Worm (Caenorhabditis elegans) whole organism, L1 larva: ENCODE data around the gene oma-1.

Experiments used
- C04F5.9 ChIP-seq: sonication (generic microtip); optimal IDR thresholded peaks from 2 replicates; lab custom pipeline; 2016; ENCODE audit warnings: missing genetic modification characterization, missing compliant biosample characterization
- C16A3.4 ChIP-seq: fragments of 150-350 bp; optimal IDR thresholded peaks from 2 replicates; lab custom pipeline; 2014; ENCODE audit warnings: missing biosample characterization, missing genetic modification characterization
- blmp-1 ChIP-seq: fragments of 150-350 bp; optimal IDR thresholded peaks from 2 replicates; lab custom pipeline; 2014; ENCODE audit warnings: missing biosample characterization, missing genetic modification characterization
- ceh-90 ChIP-seq: sonication (generic microtip); optimal IDR thresholded peaks from 2 replicates; lab custom pipeline; 2016; ENCODE audit warnings: missing genetic modification characterization, missing compliant biosample characterization
- dsc-1 ChIP-seq: sonication (generic microtip); optimal IDR thresholded peaks from 2 replicates; lab custom pipeline; 2016; ENCODE audit warnings: mild to moderate bottlenecking, missing genetic modification characterization, missing compliant biosample characterization
- efl-1 ChIP-seq, 4 experiments: fragments of 150-350 bp; optimal IDR thresholded peaks in 3 of 4; peaks in 1 of 4; 1 replicate in 1 of 4; 2 replicates in 3 of 4; lab custom pipeline; 2014; ENCODE audit warnings: missing biosample characterization in 2 of 4, missing genetic modification characterization in 2 of 4, missing genetic modification reagents in 2 of 4
- elt-2 ChIP-seq: sonication (generic microtip); optimal IDR thresholded peaks from 2 replicates; lab custom pipeline; 2016; ENCODE audit warnings: missing genetic modification characterization, mild to moderate bottlenecking, inconsistent platforms, missing compliant biosample characterization, missing genetic modification reagents
- ets-5 ChIP-seq: fragments of 200-800 bp; sonication (Bioruptor generic); IDR thresholded peaks from 2 replicates; pipeline ENCODE4 v1.3.6; 2022; ENCODE audit warnings: missing genetic modification characterization, missing compliant biosample characterization
- fkh-8 ChIP-seq: sonication (generic microtip); optimal IDR thresholded peaks from 2 replicates; lab custom pipeline; 2016; ENCODE audit warnings: mild to moderate bottlenecking, missing genetic modification characterization, missing compliant biosample characterization
- fos-1 ChIP-seq: fragments of 150-350 bp; optimal IDR thresholded peaks from 2 replicates; lab custom pipeline; 2014; ENCODE audit warnings: missing biosample characterization, missing genetic modification characterization
- hlh-17 ChIP-seq: fragments of 200-800 bp; sonication (Bioruptor generic); optimal IDR thresholded peaks from 2 replicates; lab custom pipeline; 2018; ENCODE audit warnings: missing genetic modification characterization, mild to moderate bottlenecking, missing compliant biosample characterization, moderate library complexity, borderline replicate concordance
- irx-1 ChIP-seq: sonication (generic microtip); optimal IDR thresholded peaks from 2 replicates; lab custom pipeline; 2016; ENCODE audit warnings: missing genetic modification characterization, missing compliant biosample characterization
- jun-1 ChIP-seq: fragments of 150-350 bp; optimal IDR thresholded peaks from 2 replicates; lab custom pipeline; 2014; ENCODE audit warnings: missing biosample characterization, missing genetic modification reagents, missing genetic modification characterization
- lin-39 ChIP-seq: fragments of 150-350 bp; optimal IDR thresholded peaks from 2 replicates; lab custom pipeline; 2014; ENCODE audit warnings: missing biosample characterization, missing genetic modification reagents, missing genetic modification characterization
- lsy-2 ChIP-seq, 2 experiments: fragments of 150-350 bp; optimal IDR thresholded peaks; 2 replicates each; lab custom pipeline; 2014; ENCODE audit warnings: missing biosample characterization in 2 of 2, missing genetic modification characterization in 2 of 2
- mab-9 ChIP-seq: fragments of 200-800 bp; sonication (Bioruptor generic); IDR thresholded peaks from 2 replicates; pipeline ENCODE4 v1.3.6; 2022; ENCODE audit warnings: missing genetic modification reagents, missing genetic modification characterization, missing compliant biosample characterization
- mdl-1 ChIP-seq, 2 experiments: fragments of 150-350 bp; optimal IDR thresholded peaks; 2 replicates each; lab custom pipeline; 2014 to 2017; ENCODE audit warnings: missing biosample characterization in 2 of 2, missing genetic modification characterization in 2 of 2, inconsistent platforms in 1 of 2
- mef-2 ChIP-seq: fragments of 150-350 bp; optimal IDR thresholded peaks from 2 replicates; lab custom pipeline; 2014; ENCODE audit warnings: missing biosample characterization, missing genetic modification characterization
- mep-1 ChIP-seq: fragments of 150-350 bp; optimal IDR thresholded peaks from 2 replicates; lab custom pipeline; 2014; ENCODE audit warnings: missing biosample characterization, missing genetic modification characterization
- nhr-12 ChIP-seq: sonication (generic microtip); optimal IDR thresholded peaks from 2 replicates; lab custom pipeline; 2017; ENCODE audit warnings: missing biosample characterization, missing genetic modification characterization
- nhr-20 ChIP-seq: sonication (generic microtip); optimal IDR thresholded peaks from 2 replicates; lab custom pipeline; 2016; ENCODE audit warnings: mild to moderate bottlenecking, missing genetic modification characterization, missing compliant biosample characterization
- nhr-237 ChIP-seq: fragments of 150-350 bp; optimal IDR thresholded peaks from 2 replicates; lab custom pipeline; 2014; ENCODE audit warnings: missing biosample characterization, missing genetic modification characterization
- nhr-71 ChIP-seq: sonication (generic microtip); optimal IDR thresholded peaks from 2 replicates; lab custom pipeline; 2016; ENCODE audit warnings: mild to moderate bottlenecking, missing genetic modification characterization, moderate library complexity, missing compliant biosample characterization
- nhr-84 ChIP-seq: sonication (generic microtip); optimal IDR thresholded peaks from 2 replicates; lab custom pipeline; 2017; ENCODE audit warnings: missing biosample characterization, missing genetic modification characterization
- nhr-90 ChIP-seq: sonication (generic microtip); optimal IDR thresholded peaks from 2 replicates; lab custom pipeline; 2016; ENCODE audit warnings: mild to moderate bottlenecking, missing genetic modification characterization, missing compliant biosample characterization; ENCODE audit not compliant: poor library complexity
- pag-3 ChIP-seq: sonication (generic microtip); optimal IDR thresholded peaks from 2 replicates; lab custom pipeline; 2017; ENCODE audit warnings: missing genetic modification characterization, mild to moderate bottlenecking, missing compliant biosample characterization, antibody characterized with exemption, borderline replicate concordance; ENCODE audit not compliant: insufficient read depth
- pqm-1 ChIP-seq: sonication (generic microtip); optimal IDR thresholded peaks from 3 replicates; lab custom pipeline; 2017; ENCODE audit warnings: missing biosample characterization, missing genetic modification characterization
- rnt-1 ChIP-seq: sonication (generic microtip); optimal IDR thresholded peaks from 2 replicates; lab custom pipeline; 2016; ENCODE audit warnings: mild to moderate bottlenecking, missing genetic modification characterization, moderate library complexity, missing compliant biosample characterization
- skn-1 ChIP-seq: fragments of 150-350 bp; optimal IDR thresholded peaks from 2 replicates; lab custom pipeline; 2014; ENCODE audit warnings: missing biosample characterization, missing genetic modification characterization
- snpc-4 ChIP-seq: fragments of 150-350 bp; optimal IDR thresholded peaks from 2 replicates; lab custom pipeline; 2014; ENCODE audit warnings: missing biosample characterization, missing genetic modification characterization
- snu-23 ChIP-seq: sonication (generic microtip); optimal IDR thresholded peaks from 2 replicates; lab custom pipeline; 2016; ENCODE audit warnings: missing genetic modification characterization, missing compliant biosample characterization
- swsn-7 ChIP-seq: sonication (generic microtip); optimal IDR thresholded peaks from 2 replicates; lab custom pipeline; 2016; ENCODE audit warnings: missing genetic modification characterization, missing compliant biosample characterization
- tbx-2 ChIP-seq: sonication (generic microtip); optimal IDR thresholded peaks from 2 replicates; lab custom pipeline; 2016; ENCODE audit warnings: missing genetic modification characterization, missing compliant biosample characterization
- unc-130 ChIP-seq: fragments of 150-350 bp; optimal IDR thresholded peaks from 2 replicates; lab custom pipeline; 2017; ENCODE audit warnings: missing biosample characterization, missing genetic modification characterization, inconsistent platforms
- unc-30 ChIP-seq: sonication (generic microtip); optimal IDR thresholded peaks from 2 replicates; lab custom pipeline; 2017; ENCODE audit warnings: missing biosample characterization, missing genetic modification characterization
- unc-62 ChIP-seq: fragments of 150-350 bp; optimal IDR thresholded peaks from 2 replicates; lab custom pipeline; 2014; ENCODE audit warnings: missing biosample characterization, missing genetic modification reagents, missing genetic modification characterization
- unc-86 ChIP-seq: sonication (generic microtip); optimal IDR thresholded peaks from 2 replicates; lab custom pipeline; 2016; ENCODE audit warnings: missing genetic modification characterization, missing compliant biosample characterization
- unc-98 ChIP-seq: fragments of 200-800 bp; sonication (Bioruptor generic); IDR thresholded peaks from 2 replicates; pipeline ENCODE4 v1.3.6; 2022; ENCODE audit warnings: missing genetic modification characterization, missing compliant biosample characterization
- vab-15 ChIP-seq: sonication (generic microtip); optimal IDR thresholded peaks from 2 replicates; lab custom pipeline; 2017; ENCODE audit warnings: missing genotype, mild to moderate bottlenecking, missing genetic modification characterization, missing compliant biosample characterization
- xbp-1 ChIP-seq: sonication (generic microtip); optimal IDR thresholded peaks from 2 replicates; lab custom pipeline; 2016; ENCODE audit warnings: missing genetic modification characterization, missing compliant biosample characterization
- zag-1 ChIP-seq: fragments of 150-350 bp; optimal IDR thresholded peaks from 2 replicates; lab custom pipeline; 2014; ENCODE audit warnings: missing biosample characterization, missing genetic modification characterization
- zip-4 ChIP-seq: fragments of 200-800 bp; sonication (Bioruptor generic); optimal IDR thresholded peaks from 2 replicates; lab custom pipeline; 2018; ENCODE audit warnings: mild to moderate bottlenecking, missing genetic modification characterization, moderate library complexity, missing compliant biosample characterization

oma-1 gene

DNA sequence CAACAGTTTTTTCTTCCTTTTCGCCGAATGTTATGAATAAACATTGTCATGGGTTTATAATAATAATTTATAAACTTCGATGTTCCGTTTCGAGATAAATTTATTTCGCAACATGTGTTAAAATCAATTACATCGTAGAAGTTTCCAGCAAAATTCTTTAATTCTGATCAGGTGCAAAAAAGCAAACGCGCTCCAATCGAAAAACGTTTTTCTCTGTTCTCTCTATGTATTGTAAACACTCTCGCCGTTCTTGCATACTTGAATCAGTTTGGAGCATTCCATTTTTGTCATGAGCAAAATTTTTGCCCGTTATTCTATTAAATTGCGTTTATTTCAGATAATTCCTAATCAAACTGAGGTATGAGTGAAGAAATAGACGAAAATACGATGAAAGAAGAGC lies 5.0 kb downstream of the oma-1 start, which contains the start of gene rad-54.L2 (continued):
- TF ChIP-seq C04F5.9 (tag; lab: Kevin White, UChicago) = no peak
- TF ChIP-seq nhr-71 (tag; lab: Kevin White, UChicago) = peak; percentile 58
- no peak for TF ChIP-seq zag-1
- TF ChIP-seq irx-1 (tag; lab: Kevin White, UChicago) = peak; percentile 13
- peak; percentile 39 for TF ChIP-seq zip-4 (GFP tag; lab: Kevin White, UChicago)
- peak; percentile 26 for TF ChIP-seq nhr-237 (tag; lab: Kevin White, UChicago)
- TF ChIP-seq nhr-90 = peak; percentile 23
- peak; percentile 76 for TF ChIP-seq mep-1 (tag; lab: Kevin White, UChicago)
- TF ChIP-seq swsn-7 (tag; lab: Kevin White, UChicago) = peak; percentile 25
- TF ChIP-seq unc-62 (GFP tag; lab: Kevin White, UChicago) = no peak
- no peak for TF ChIP-seq nhr-84 (tag; lab: Kevin White, UChicago)
- TF ChIP-seq hlh-17 = no peak
- TF ChIP-seq unc-30 (tag; lab: Kevin White, UChicago) = no peak
- no peak for TF ChIP-seq mab-9
- TF ChIP-seq ets-5 (GFP tag; lab: Robert Waterston, UW) = no peak
- TF ChIP-seq nhr-20 = peak; percentile 61
- TF ChIP-seq pqm-1 = no peak
- TF ChIP-seq blmp-1 (tag; lab: Kevin White, UChicago) = peak; percentile 17
- peak; percentile 57 for TF ChIP-seq dsc-1
- TF ChIP-seq pag-3 (tag; lab: Kevin White, UChicago) = no peak
- peak; percentile 29 for TF ChIP-seq tbx-2 (tag; lab: Kevin White, UChicago)
- TF ChIP-seq jun-1 (tag; lab: Kevin White, UChicago) = no peak
- TF ChIP-seq fkh-8 (tag; lab: Kevin White, UChicago) = peak; percentile 79
- no peak for TF ChIP-seq nhr-12 (tag; lab: Kevin White, UChicago)
- peak in 1 of 2 experiments; percentile 22 for TF ChIP-seq mdl-1 (tag; optimal IDR thresholded peaks at IDR 0.05; lab: Kevin White, UChicago)
- peak; percentile 41 to 76 for TF ChIP-seq lsy-2 (tag; optimal IDR thresholded peaks at IDR 0.05; lab: Kevin White, UChicago)
- no peak for TF ChIP-seq unc-98 (GFP tag; lab: Robert Waterston, UW)
- TF ChIP-seq unc-86 (tag; lab: Kevin White, UChicago) = no peak
- peak; percentile 5 for TF ChIP-seq fos-1
- no peak for TF ChIP-seq vab-15
- TF ChIP-seq xbp-1 (tag; lab: Kevin White, UChicago) = peak; percentile 8

- TF ChIP-seq C16A3.4 (tag; lab: Kevin White, UChicago) = no peak
- TF ChIP-seq lin-39 = no peak
- no peak for TF ChIP-seq swsn-7 (tag; lab: Kevin White, UChicago)
- no peak for TF ChIP-seq jun-1 (tag; lab: Kevin White, UChicago)
- TF ChIP-seq mef-2 (tag; lab: Kevin White, UChicago) = no peak
- no peak for TF ChIP-seq mdl-1 (tag; optimal IDR thresholded peaks at IDR 0.05; lab: Kevin White, UChicago)
- TF ChIP-seq blmp-1 (tag; lab: Kevin White, UChicago) = no peak
- TF ChIP-seq dsc-1 = no peak
- TF ChIP-seq skn-1 (tag; lab: Kevin White, UChicago) = no peak
These were observed 12.6 kb downstream of the oma-1 start, which contains the start of gene C27B7.5 for ce11 chrIV:8901346-8901745. Gene C27B7.5 (plus strand): TSS chrIV:8901646.

DNA sequence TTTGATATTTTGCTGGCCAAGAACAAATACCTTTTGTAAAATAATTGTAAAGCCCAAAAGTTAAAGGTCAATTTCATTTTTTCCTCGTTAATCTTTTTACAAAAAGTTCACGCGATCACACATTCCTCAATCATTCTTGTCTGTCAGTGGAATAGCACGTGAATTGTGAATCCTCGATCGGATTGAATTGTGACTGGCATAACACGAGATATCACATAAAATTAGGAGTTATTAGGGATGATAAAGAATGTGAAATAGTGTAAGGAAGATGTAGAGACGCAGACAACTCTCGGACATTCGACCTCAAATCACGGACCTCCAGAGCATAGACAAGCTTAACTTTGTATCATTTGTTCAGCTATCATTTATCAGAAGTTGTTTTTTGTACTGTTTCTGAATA lies 17.4 kb downstream of the oma-1 start, which contains the start of gene C27B7.6:
Gene C27B7.6 (minus strand): TSS at position 182 of the 400 bp plus-strand sequence.
- no peak for TF ChIP-seq snpc-4 (tag; lab: Kevin White, UChicago)
- peak; percentile 62 for TF ChIP-seq nhr-71 (tag; lab: Kevin White, UChicago)
- no peak for TF ChIP-seq efl-1 (optimal IDR thresholded peaks at IDR 0.05; lab: Kevin White, UChicago)
- TF ChIP-seq efl-1 (GFP tag; optimal IDR thresholded peaks at IDR 0.05 in 1 of 2; lab: Kevin White, UChicago) = peak in 1 of 2 experiments; percentile 83
- no peak for TF ChIP-seq ceh-90 (tag; lab: Kevin White, UChicago)
- TF ChIP-seq elt-2 (tag; lab: Kevin White, UChicago) = no peak
- TF ChIP-seq unc-130 (tag; lab: Kevin White, UChicago) = peak; percentile 14
- TF ChIP-seq snu-23 (GFP tag; lab: Kevin White, UChicago) = peak; percentile 24
- peak; percentile 40 for TF ChIP-seq rnt-1 (tag; lab: Kevin White, UChicago)
- TF ChIP-seq, all 84 proteins: peak for 5
